Fruit fly (Drosophila melanogaster) S2 (cell line): ENCODE data around the gene CG11878.

Source experiments
- CG8478 ChIP-seq: fragments of >200 bp; optimal IDR thresholded peaks from 2 replicates; lab custom pipeline; 2018
- CTCF ChIP-seq, 2 experiments: fragments of >200 bp; optimal IDR thresholded peaks; 2 replicates each; lab custom pipeline; 2018

DNA sequence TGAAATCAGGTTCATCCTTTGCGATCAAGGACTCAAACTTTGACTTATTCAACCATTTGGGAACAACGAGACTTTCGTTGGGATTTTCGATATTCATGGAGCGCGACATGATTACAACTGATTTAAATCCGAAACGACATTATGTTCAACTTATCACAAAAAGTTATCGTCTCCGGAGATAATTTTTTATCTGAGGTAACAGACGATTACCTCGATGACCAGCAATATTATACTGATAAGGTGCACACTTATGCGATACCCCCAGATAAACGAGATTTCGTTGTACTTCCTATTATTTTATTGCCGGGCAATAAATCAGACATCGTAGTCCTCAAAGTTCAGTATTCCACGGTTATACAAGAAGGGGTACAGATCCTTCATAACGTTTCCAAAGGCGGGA is 24.0 kb downstream of the CG11878 start, which contains the start of gene CG31097:
- no peak for TF ChIP-seq CTCF (optimal IDR thresholded peaks at IDR 0.05; lab: Kevin White, UChicago)
- no peak for TF ChIP-seq CG8478
